Fruit fly (Drosophila melanogaster): Measurements from ENCODE around the gene Dnah3.

- TF ChIP-seq psq (GFP tag; optimal IDR thresholded peaks at IDR 0.05) (no peak), rgr (GFP tag; optimal IDR thresholded peaks at IDR 0.05) (no peak), h (GFP tag; optimal IDR thresholded peaks at IDR 0.05) (no peak), fru (GFP tag; optimal IDR thresholded peaks at IDR 0.05) (no peak), foxo (GFP tag; optimal IDR thresholded peaks at IDR 0.05) (no peak), Abd-B (GFP tag; optimal IDR thresholded peaks at IDR 0.05) (no peak), brk (GFP tag; optimal IDR thresholded peaks at IDR 0.05) (no peak), sage (GFP tag; optimal IDR thresholded peaks at IDR 0.05) (no peak), Hnf4 (GFP tag; optimal IDR thresholded peaks at IDR 0.05) (no peak), CG32264 (GFP tag; optimal IDR thresholded peaks at IDR 0.05) (no peak), Hr78 (GFP tag; optimal IDR thresholded peaks at IDR 0.05) (no peak), jim (GFP tag; optimal IDR thresholded peaks at IDR 0.05) (no peak), N (GFP tag; optimal IDR thresholded peaks at IDR 0.05) (no peak)
Measured at dm6 chr3L:4843428-4843827, 17.6 kb upstream of the Dnah3 start.

Data from whole organism, wandering third instar larva.